Worm (Caenorhabditis elegans) whole organism, L2 larva: ENCODE results near the gene D1054.8.

Experiments used
- ZK546.5 ChIP-seq: sonication (generic microtip); optimal IDR thresholded peaks from 2 replicates; lab custom pipeline; 2017; ENCODE audit warnings: missing biosample characterization, missing genetic modification characterization
- ceh-16 ChIP-seq: fragments of 150-350 bp; optimal IDR thresholded peaks from 2 replicates; lab custom pipeline; 2014; ENCODE audit warnings: missing biosample characterization, missing genetic modification characterization
- mbf-1 ChIP-seq: sonication (generic microtip); optimal IDR thresholded peaks from 2 replicates; lab custom pipeline; 2017; ENCODE audit warnings: missing biosample characterization, missing genetic modification characterization
- nhr-12 ChIP-seq: fragments of 150-350 bp; optimal IDR thresholded peaks from 2 replicates; lab custom pipeline; 2014; ENCODE audit warnings: missing biosample characterization, missing genetic modification characterization
- nhr-23 ChIP-seq: fragments of 150-350 bp; optimal IDR thresholded peaks from 2 replicates; lab custom pipeline; 2014; ENCODE audit warnings: missing biosample characterization, missing genetic modification reagents, missing genetic modification characterization
- nhr-237 ChIP-seq: fragments of 150-350 bp; optimal IDR thresholded peaks from 2 replicates; lab custom pipeline; 2014; ENCODE audit warnings: missing biosample characterization, missing genetic modification characterization
- snpc-4 ChIP-seq: fragments of 150-350 bp; optimal IDR thresholded peaks from 2 replicates; lab custom pipeline; 2014; ENCODE audit warnings: missing biosample characterization, missing genetic modification characterization
- unc-62 ChIP-seq: fragments of 150-350 bp; optimal IDR thresholded peaks from 2 replicates; lab custom pipeline; 2014; ENCODE audit warnings: missing biosample characterization, missing genetic modification reagents, missing genetic modification characterization
- zag-1 ChIP-seq: fragments of 150-350 bp; optimal IDR thresholded peaks from 2 replicates; lab custom pipeline; 2014; ENCODE audit warnings: missing biosample characterization, missing genetic modification characterization
- ztf-4 ChIP-seq: fragments of 150-350 bp; optimal IDR thresholded peaks from 2 replicates; lab custom pipeline; 2014; ENCODE audit warnings: missing biosample characterization, missing genetic modification characterization

DNA sequence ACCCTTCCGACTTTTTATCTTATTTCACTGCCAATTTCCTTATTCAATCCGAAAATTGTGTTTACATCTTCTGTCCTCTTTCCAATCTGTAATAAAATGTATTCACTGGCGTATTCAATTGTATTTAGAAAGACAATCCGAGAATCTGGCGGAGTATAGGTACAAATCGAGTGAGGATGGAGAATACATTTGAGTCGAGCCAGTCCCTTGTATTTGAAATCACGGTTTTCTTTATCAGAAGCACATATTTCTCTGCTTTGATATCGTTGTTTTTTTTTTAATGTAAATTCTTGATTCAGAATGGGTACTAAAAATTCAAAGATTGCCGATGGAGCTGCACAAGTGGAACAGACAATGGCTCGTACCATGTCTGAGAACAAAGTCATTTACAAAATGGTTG, 20.0 kb upstream of the D1054.8 start, which contains the start of gene ocr-1:
- TF ChIP-seq nhr-237 (tag; lab: Kevin White, UChicago) (no peak), ceh-16 (no peak), nhr-23 (tag; lab: Kevin White, UChicago) (no peak), nhr-12 (tag; lab: Kevin White, UChicago) (no peak), snpc-4 (tag; lab: Kevin White, UChicago) (no peak), ztf-4 (tag; lab: Kevin White, UChicago) (no peak), unc-62 (GFP tag; lab: Kevin White, UChicago) (no peak), zag-1 (tag; lab: Kevin White, UChicago) (no peak), ZK546.5 (no peak), mbf-1 (no peak)
